Fruit fly (Drosophila melanogaster): Measurements from ENCODE around the gene stx.

- no peak for TF ChIP-seq CG13204 (GFP tag; optimal IDR thresholded peaks at IDR 0.05)
- no peak for TF ChIP-seq CG12605 (GFP tag; IDR thresholded peaks at IDR 0.05)
- TF ChIP-seq CG4496 (GFP tag; IDR thresholded peaks at IDR 0.05), result no peak
- no peak for TF ChIP-seq gl (tag; optimal IDR thresholded peaks at IDR 0.05)
- no peak for TF ChIP-seq CG8159 (tag; optimal IDR thresholded peaks at IDR 0.05)
- TF ChIP-seq CG9948 (tag; optimal IDR thresholded peaks at IDR 0.05), result no peak
- TF ChIP-seq CG17806 (tag; optimal IDR thresholded peaks at IDR 0.05), result no peak
- no peak for TF ChIP-seq CG14655 (GFP tag; optimal IDR thresholded peaks at IDR 0.05)
- no peak for TF ChIP-seq Ets98B (GFP tag; IDR thresholded peaks at IDR 0.05)
- no peak for TF ChIP-seq CG15710 (tag; optimal IDR thresholded peaks at IDR 0.05)
Observed at dm6 chrX:10673366-10673765, 71.4 kb downstream of the stx start, which contains the start of gene CG12637.

Measured in whole organism, pupa.